Fruit fly (Drosophila melanogaster) whole organism: Measurements from ENCODE around the gene CG33770.

Experiments
- CG8478 ChIP-seq: fragments of >200 bp; optimal IDR thresholded peaks from 2 replicates; lab custom pipeline; 2018; ENCODE audit warnings: inconsistent platforms
- EcR ChIP-seq, 2 experiments: fragments of >200 bp; optimal IDR thresholded peaks; 2 replicates each; lab custom pipeline; 2017; ENCODE audit warnings: missing biosample characterization in 2 of 2, missing genetic modification characterization in 2 of 2, missing genetic modification reagents in 2 of 2
- pan ChIP-seq: fragments of >200 bp; optimal IDR thresholded peaks from 2 replicates; lab custom pipeline; 2017
- psq ChIP-seq: fragments of >200 bp; optimal IDR thresholded peaks from 2 replicates; lab custom pipeline; 2017

DNA sequence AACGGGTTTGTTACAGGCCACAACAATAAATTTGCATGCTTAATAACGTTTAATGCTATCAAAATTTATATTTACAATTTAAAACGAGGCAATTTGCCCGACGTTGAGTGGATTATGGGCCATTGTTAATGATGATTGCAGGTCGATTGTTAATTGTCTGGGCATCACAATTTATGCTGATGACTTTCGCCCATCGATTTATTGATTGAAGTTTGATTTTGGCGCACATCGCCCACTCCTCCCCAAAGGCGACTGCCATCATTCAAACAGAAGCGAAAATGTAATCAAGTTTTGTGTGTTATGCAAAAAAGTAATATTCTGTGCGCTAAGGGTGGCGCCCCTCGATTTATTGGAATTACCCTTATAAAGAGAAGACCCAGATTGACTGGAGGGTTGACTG is 41.4 kb upstream of the CG33770 start:
- no peak for TF ChIP-seq CG8478 (lab: Kevin White, UChicago)
- no peak for TF ChIP-seq EcR (GFP tag; optimal IDR thresholded peaks at IDR 0.05; lab: Kevin White, UChicago)
- no peak for TF ChIP-seq pan (lab: Kevin White, UChicago)
- no peak for TF ChIP-seq psq (lab: Kevin White, UChicago)
